Worm (Caenorhabditis elegans): ENCODE data around the gene mutd-1.

Gene mutd-1

DNA sequence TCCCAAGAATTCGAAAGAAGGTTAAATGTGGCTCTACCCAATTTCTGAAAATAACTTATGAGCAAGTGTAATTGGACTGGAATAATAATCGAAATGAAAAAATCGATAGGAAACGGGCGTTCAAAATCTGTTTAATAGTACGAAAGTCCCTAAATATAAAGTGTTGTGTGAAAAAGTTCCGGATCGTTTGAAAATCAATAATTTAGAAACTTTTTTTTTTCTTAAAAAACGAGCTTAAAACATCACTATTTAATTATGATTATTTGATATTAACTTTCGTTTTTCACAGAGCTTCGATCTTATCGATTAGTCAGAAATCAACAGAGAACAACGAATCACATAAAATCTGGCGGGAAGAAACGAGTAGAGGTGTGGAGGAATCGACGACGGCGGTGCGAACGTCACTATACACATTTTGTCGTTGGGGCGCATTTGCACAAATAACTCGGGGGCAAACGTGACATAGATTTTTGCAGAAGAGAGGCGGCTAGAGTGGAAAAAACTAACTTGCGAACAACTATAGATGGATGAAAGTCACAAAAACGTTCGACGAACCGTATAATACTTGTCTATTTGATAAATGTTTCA lies 10.9 kb upstream of the mutd-1 start, which contains the start of gene hecd-1:
TSS of gene hecd-1 (minus strand) at position 51 of the 588 bp plus-strand sequence.
- TF ChIP-seq zip-5 (tag; optimal IDR thresholded peaks at IDR 0.05) = no peak
- no peak for TF ChIP-seq ceh-9 (tag; optimal IDR thresholded peaks at IDR 0.05)
- TF ChIP-seq ama-1 (optimal IDR thresholded peaks at IDR 0.05) = no peak
- TF ChIP-seq elt-4 (tag; optimal IDR thresholded peaks at IDR 0.05) = no peak
- TF ChIP-seq hlh-15 (tag; optimal IDR thresholded peaks at IDR 0.05) = no peak
- TF ChIP-seq hlh-30 (tag; optimal IDR thresholded peaks at IDR 0.05; ENCODE audit: insufficient read depth) = peak; percentile 19

DNA sequence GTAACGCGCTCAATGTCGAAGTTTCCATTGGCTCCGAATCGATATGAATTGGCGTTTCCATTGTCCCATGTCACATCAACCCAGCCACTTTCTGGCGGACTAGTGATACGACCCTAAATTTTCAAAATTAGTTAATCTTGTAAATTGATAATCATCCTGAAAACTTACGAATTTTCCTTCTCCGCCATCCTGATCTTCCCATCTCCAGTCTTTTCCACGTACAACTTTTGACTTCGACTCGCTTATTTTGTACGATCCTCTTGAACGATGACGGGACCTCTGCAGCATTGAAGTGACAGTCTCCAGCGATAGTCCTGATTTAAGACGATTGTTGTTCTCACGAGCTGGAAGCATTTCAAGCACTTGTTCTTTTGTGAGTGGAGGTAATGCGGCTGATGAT lies 5.3 kb upstream of the mutd-1 start:
- no peak for TF ChIP-seq ztf-16 (tag; optimal IDR thresholded peaks at IDR 0.05)
- no peak for TF ChIP-seq ceh-6 (GFP tag; optimal IDR thresholded peaks at IDR 0.05)
- no peak for TF ChIP-seq unc-42 (tag; optimal IDR thresholded peaks at IDR 0.05)
- TF ChIP-seq pag-3 (tag; optimal IDR thresholded peaks at IDR 0.05; ENCODE audit: borderline replicate concordance) = no peak
- TF ChIP-seq ttx-3 (tag; optimal IDR thresholded peaks at IDR 0.05) = no peak
- no peak for TF ChIP-seq ref-2 (tag; optimal IDR thresholded peaks at IDR 0.05)
- no peak for TF ChIP-seq pha-4 (tag; optimal IDR thresholded peaks at IDR 0.05)
- no peak for TF ChIP-seq unc-55 (GFP tag; optimal IDR thresholded peaks at IDR 0.05)
- TF ChIP-seq eyg-1 (tag; optimal IDR thresholded peaks at IDR 0.05) = no peak

- TF ChIP-seq unc-55 (GFP tag; optimal IDR thresholded peaks at IDR 0.05) (no peak), ceh-30 (tag; optimal IDR thresholded peaks at IDR 0.05) (no peak), unc-42 (tag; optimal IDR thresholded peaks at IDR 0.05) (peak; percentile 71), ceh-48 (tag; optimal IDR thresholded peaks at IDR 0.05) (peak; percentile 61), elt-2 (tag; optimal IDR thresholded peaks at IDR 0.05) (no peak), pha-2 (tag; optimal IDR thresholded peaks at IDR 0.05) (no peak)
Measured at ce11 chrIV:7133140-7133539, 743 bp downstream of the mutd-1 start, which contains the start of gene cyn-12. cyn-12 (minus strand) TSS chrIV:7133217.

- no peak for TF ChIP-seq pha-2 (tag; optimal IDR thresholded peaks at IDR 0.05)
- no peak for TF ChIP-seq pax-1 (tag; optimal IDR thresholded peaks at IDR 0.05)
- TF ChIP-seq ceh-31 (tag; optimal IDR thresholded peaks at IDR 0.05) = no peak
- TF ChIP-seq pat-9 (tag; optimal IDR thresholded peaks at IDR 0.05) = no peak
- TF ChIP-seq eyg-1 (tag; optimal IDR thresholded peaks at IDR 0.05) = no peak
- TF ChIP-seq unc-3 (GFP tag; conservative IDR thresholded peaks at IDR 0.05) = no peak
- TF ChIP-seq unc-3 (tag; optimal IDR thresholded peaks at IDR 0.05) = no peak
- no peak for TF ChIP-seq unc-86 (tag; optimal IDR thresholded peaks at IDR 0.05)
- no peak for TF ChIP-seq odd-2 (tag; optimal IDR thresholded peaks at IDR 0.05)
- TF ChIP-seq che-1 (tag; optimal IDR thresholded peaks at IDR 0.05) = no peak
- TF ChIP-seq madf-2 (tag; optimal IDR thresholded peaks at IDR 0.05) = no peak
- no peak for TF ChIP-seq tbx-2 (tag; optimal IDR thresholded peaks at IDR 0.05)
- no peak for TF ChIP-seq pag-3 (tag; optimal IDR thresholded peaks at IDR 0.05; ENCODE audit: borderline replicate concordance)
- no peak for TF ChIP-seq ceh-45 (GFP tag; IDR thresholded peaks at IDR 0.05)
- TF ChIP-seq pha-4 (tag; optimal IDR thresholded peaks at IDR 0.05) = no peak
- TF ChIP-seq npax-4 (tag; optimal IDR thresholded peaks at IDR 0.05) = no peak
- TF ChIP-seq hlh-15 (tag; optimal IDR thresholded peaks at IDR 0.05) = no peak
- TF ChIP-seq ceh-6 (GFP tag; optimal IDR thresholded peaks at IDR 0.05) = no peak
- no peak for TF ChIP-seq syd-9 (tag; optimal IDR thresholded peaks at IDR 0.05)
Measured at ce11 chrIV:7131780-7132179, 2.1 kb downstream of the mutd-1 start, which contains the start of gene grsp-3. grsp-3 (minus strand) TSS chrIV:7131928.

DNA sequence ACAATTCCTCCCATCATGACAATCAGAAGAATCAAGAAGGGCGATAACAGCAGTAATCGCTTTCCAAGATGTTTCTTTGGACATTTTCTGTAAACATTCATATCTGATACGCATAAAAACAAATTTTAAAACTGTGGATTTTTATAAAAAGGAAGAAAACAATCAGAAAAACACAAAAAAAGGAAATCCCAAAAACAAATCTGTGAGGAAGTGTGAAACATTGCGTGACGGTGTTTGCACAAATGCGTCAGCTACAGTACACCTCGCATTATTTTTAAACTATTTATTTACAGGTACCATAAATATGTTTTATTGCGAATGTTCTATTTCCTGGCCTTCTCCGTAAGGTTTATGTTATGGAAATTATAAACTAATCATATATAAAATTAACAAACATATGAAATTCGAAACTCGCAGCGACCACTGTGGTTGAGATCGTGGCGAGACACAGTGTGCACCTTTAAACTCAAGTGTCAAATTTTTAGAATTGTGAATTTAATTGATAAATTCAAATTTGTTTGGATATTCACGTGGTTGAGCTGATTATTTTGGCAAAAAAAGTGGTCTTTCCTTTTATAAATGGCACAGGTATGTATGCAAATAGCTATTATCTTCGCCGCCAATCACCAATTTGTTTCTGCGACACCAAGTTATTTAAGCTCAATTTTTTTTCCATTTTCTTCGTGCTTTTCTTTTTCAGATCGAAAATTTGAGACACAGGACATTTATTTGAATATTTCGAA lies 12.4 kb downstream of the mutd-1 start, which contains the start of the genes C34D4.10 and str-48:
TSS of gene C34D4.10 (minus strand) at position 101 of the 743 bp plus-strand sequence.
TSS of gene str-48 (plus strand) at position 693 of the 743 bp plus-strand sequence.
- TF ChIP-seq unc-55 (GFP tag; optimal IDR thresholded peaks at IDR 0.05) (no peak), unc-42 (tag; optimal IDR thresholded peaks at IDR 0.05) (no peak), tbx-2 (tag; optimal IDR thresholded peaks at IDR 0.05) (no peak), pqm-1 (tag; optimal IDR thresholded peaks at IDR 0.05) (no peak), nfya-1 (tag; optimal IDR thresholded peaks at IDR 0.05) (no peak), ceh-34 (tag; optimal IDR thresholded peaks at IDR 0.05) (no peak)

Data from whole organism, late embryonic.